Fruit fly (Drosophila melanogaster): ENCODE data around the gene CG10920.

The CG10920 gene

dm6 chrX:7901153-7902038 is 47.4 kb upstream of the CG10920 start, which contains the start of the genes RpS6 and bys (continued):
- TF ChIP-seq CG11398 (GFP tag; optimal IDR thresholded peaks at IDR 0.05) = no peak
- peak; percentile 80 for TF ChIP-seq lab (GFP tag; optimal IDR thresholded peaks at IDR 0.05)
- TF ChIP-seq E2f2 (GFP tag; IDR thresholded peaks at IDR 0.05) = peak; percentile 9; the same call in 1 of the 2 replicates
- TF ChIP-seq CG15269 (tag; optimal IDR thresholded peaks at IDR 0.05) = peak; percentile 24
- peak; percentile 58 for TF ChIP-seq NC2β (GFP tag; optimal IDR thresholded peaks at IDR 0.05)
- TF ChIP-seq salm (tag; optimal IDR thresholded peaks at IDR 0.05) = no peak
- TF ChIP-seq Atf6 (GFP tag; IDR thresholded peaks at IDR 0.05) = no peak
- TF ChIP-seq CG11085 (GFP tag; IDR thresholded peaks at IDR 0.05) = peak; percentile 55
- TF ChIP-seq CG14441 (GFP tag; IDR thresholded peaks at IDR 0.05) = peak; percentile 58
- TF ChIP-seq CG13894 (tag; optimal IDR thresholded peaks at IDR 0.05) = peak; percentile 26
- no peak for TF ChIP-seq cato (GFP tag; optimal IDR thresholded peaks at IDR 0.05; ENCODE audit: borderline replicate concordance)
- peak; percentile 43; the same call in 1 of the 2 replicates for TF ChIP-seq CG31441 (GFP tag; IDR thresholded peaks at IDR 0.05)
- peak; percentile 12 for TF ChIP-seq CG17829 (tag; optimal IDR thresholded peaks at IDR 0.05)
- peak; percentile 92 for TF ChIP-seq amos (GFP tag; IDR thresholded peaks at IDR 0.05; ENCODE audit: partially characterized antibody)
- TF ChIP-seq Hey (tag; optimal IDR thresholded peaks at IDR 0.05) = no peak
- TF ChIP-seq klu (GFP tag; IDR thresholded peaks at IDR 0.05) = no peak
- TF ChIP-seq hbn (GFP tag; IDR thresholded peaks at IDR 0.05; ENCODE audit: partially characterized antibody) = peak; percentile 58
- peak; percentile 60 for TF ChIP-seq cwo (GFP tag; optimal IDR thresholded peaks at IDR 0.05)
- TF ChIP-seq prd (optimal IDR thresholded peaks at IDR 0.05) = no peak
- TF ChIP-seq prd (GFP tag; IDR thresholded peaks at IDR 0.05) = peak; percentile 41; the same call in 1 of the 3 replicates
- peak; percentile 87 for TF ChIP-seq CG16813 (GFP tag; IDR thresholded peaks at IDR 0.05; ENCODE audit: partially characterized antibody)
- peak; percentile 51 for TF ChIP-seq CG34422 (GFP tag; IDR thresholded peaks at IDR 0.05)
- no peak for TF ChIP-seq stc (GFP tag; IDR thresholded peaks at IDR 0.05)
- TF ChIP-seq Jarid2 (GFP tag; optimal IDR thresholded peaks at IDR 0.05) = peak; percentile 49
- peak; percentile 83 for TF ChIP-seq knrl (GFP tag; IDR thresholded peaks at IDR 0.05; ENCODE audit: partially characterized antibody)
- TF ChIP-seq Trl (optimal IDR thresholded peaks at IDR 0.05) = no peak
- TF ChIP-seq Trl (GFP tag; optimal IDR thresholded peaks at IDR 0.05) = peak; percentile 10
- TF ChIP-seq Sry-δ (GFP tag; optimal IDR thresholded peaks at IDR 0.05) = peak; percentile 78
- TF ChIP-seq Dfd (GFP tag; optimal IDR thresholded peaks at IDR 0.05) = no peak
- TF ChIP-seq her (GFP tag; optimal IDR thresholded peaks at IDR 0.05) = peak; percentile 32
- peak; percentile 51 for TF ChIP-seq CG10431 (GFP tag; optimal IDR thresholded peaks at IDR 0.05)
- TF ChIP-seq CG7963 (GFP tag; IDR thresholded peaks at IDR 0.05; ENCODE audit: partially characterized antibody) = peak; percentile 86
- TF ChIP-seq Sry-β (GFP tag; optimal IDR thresholded peaks at IDR 0.05) = peak; percentile 16
- peak; percentile 57 for TF ChIP-seq HHEX (GFP tag; optimal IDR thresholded peaks at IDR 0.05)
- TF ChIP-seq pnt (GFP tag; optimal IDR thresholded peaks at IDR 0.05) = no peak
- TF ChIP-seq CG12769 (tag; optimal IDR thresholded peaks at IDR 0.05) = peak; percentile 4
- TF ChIP-seq HLHmδ (GFP tag; optimal IDR thresholded peaks at IDR 0.05) = peak; percentile 76
- TF ChIP-seq crp (GFP tag; optimal IDR thresholded peaks at IDR 0.05) = peak in 1 of 2 experiments; percentile 65
- TF ChIP-seq CG15011 (GFP tag; optimal IDR thresholded peaks at IDR 0.05) = no peak
- TF ChIP-seq CG2678 (tag; optimal IDR thresholded peaks at IDR 0.05) = peak; percentile 35
- no peak for TF ChIP-seq sc (optimal IDR thresholded peaks at IDR 0.05)
- no peak for TF ChIP-seq sc (GFP tag; optimal IDR thresholded peaks at IDR 0.05)
- no peak for TF ChIP-seq pita (GFP tag; optimal IDR thresholded peaks at IDR 0.05)
- TF ChIP-seq Aef1 (GFP tag; IDR thresholded peaks at IDR 0.05) = 0 out of 3 replicates have a peak, but pooled peaks have one; percentile 15
- TF ChIP-seq H2.0 (GFP tag; IDR thresholded peaks at IDR 0.05) = peak; percentile 33; the same call in 1 of the 2 replicates
- no peak for TF ChIP-seq tx (GFP tag; optimal IDR thresholded peaks at IDR 0.05)
- peak; percentile 64 for TF ChIP-seq Asciz (GFP tag; optimal IDR thresholded peaks at IDR 0.05)
- peak; percentile 89; the same call in 1 of the 2 replicates for TF ChIP-seq CG42726 (GFP tag; IDR thresholded peaks at IDR 0.05; ENCODE audit: partially characterized antibody)
